Fruit fly (Drosophila melanogaster): ENCODE data around the gene CG7970.

CG7970 gene

dm6 chr3L:1679394-1679793 is 26.8 kb downstream of the CG7970 start (continued):
- TF ChIP-seq achi (GFP tag; optimal IDR thresholded peaks at IDR 0.05) (peak; percentile 17), CG6163 (GFP tag; IDR thresholded peaks at IDR 0.05) (0 out of 3 replicates have a peak, but pooled peaks have one; percentile 43)

dm6 chr3L:1683091-1683490 is 30.5 kb downstream of the CG7970 start:
- TF ChIP-seq CG6808 (GFP tag; optimal IDR thresholded peaks at IDR 0.05) = peak; percentile 74
- peak; percentile 44 to 66 for TF ChIP-seq ss (GFP tag; optimal IDR thresholded peaks at IDR 0.05)
- peak; percentile 66 for TF ChIP-seq CG6792 (GFP tag; optimal IDR thresholded peaks at IDR 0.05)
- TF ChIP-seq Smox (GFP tag; optimal IDR thresholded peaks at IDR 0.05) = peak; percentile 63
- peak; percentile 40 for TF ChIP-seq vri (GFP tag; optimal IDR thresholded peaks at IDR 0.05)
- TF ChIP-seq esn (GFP tag; optimal IDR thresholded peaks at IDR 0.05) = peak; percentile 72
- TF ChIP-seq Sox102F (GFP tag; optimal IDR thresholded peaks at IDR 0.05) = peak; percentile 41
- peak; percentile 47 for TF ChIP-seq pdm3 (GFP tag; optimal IDR thresholded peaks at IDR 0.05)
- TF ChIP-seq CG32006 (GFP tag; optimal IDR thresholded peaks at IDR 0.05) = peak; percentile 36
- peak; percentile 36 for TF ChIP-seq CG8632 (GFP tag; optimal IDR thresholded peaks at IDR 0.05)
- TF ChIP-seq CG10669 (GFP tag; optimal IDR thresholded peaks at IDR 0.05) = peak; percentile 77
- TF ChIP-seq Hr4 (GFP tag; optimal IDR thresholded peaks at IDR 0.05) = peak; percentile 29
- TF ChIP-seq CG8319 (GFP tag; optimal IDR thresholded peaks at IDR 0.05) = peak; percentile 25
- peak; percentile 55 for TF ChIP-seq Eip75B (GFP tag; optimal IDR thresholded peaks at IDR 0.05)
- peak; percentile 47 for TF ChIP-seq acj6 (GFP tag; optimal IDR thresholded peaks at IDR 0.05)
- TF ChIP-seq CG8119 (GFP tag; IDR thresholded peaks at IDR 0.05) = peak; percentile 53; the same call in 1 of the 3 replicates
- 0 out of 2 replicates have a peak, but pooled peaks have one; percentile 17 for TF ChIP-seq CG11294 (GFP tag; IDR thresholded peaks at IDR 0.05)
- TF ChIP-seq CG6276 (GFP tag; optimal IDR thresholded peaks at IDR 0.05) = no peak
- TF ChIP-seq OdsH (GFP tag; optimal IDR thresholded peaks at IDR 0.05) = peak; percentile 49
- TF ChIP-seq topi (GFP tag; optimal IDR thresholded peaks at IDR 0.05) = peak; percentile 63
- TF ChIP-seq Eip93F (GFP tag; optimal IDR thresholded peaks at IDR 0.05) = no peak
- TF ChIP-seq CG3032 (tag; optimal IDR thresholded peaks at IDR 0.05) = peak; percentile 78
- no peak for TF ChIP-seq CG4318 (GFP tag; optimal IDR thresholded peaks at IDR 0.05)
- TF ChIP-seq CG10631 (GFP tag; optimal IDR thresholded peaks at IDR 0.05) = peak; percentile 68
- TF ChIP-seq CG6163 (GFP tag; IDR thresholded peaks at IDR 0.05) = peak; percentile 87
- TF ChIP-seq Blimp-1 (GFP tag; optimal IDR thresholded peaks at IDR 0.05) = peak; percentile 2
- peak; percentile 27 for TF ChIP-seq Sox15 (GFP tag; optimal IDR thresholded peaks at IDR 0.05)
- TF ChIP-seq net (GFP tag; optimal IDR thresholded peaks at IDR 0.05) = peak; percentile 40
- TF ChIP-seq eg (GFP tag; IDR thresholded peaks at IDR 0.05) = peak; percentile 62
- peak; percentile 66 for TF ChIP-seq CG31627 (GFP tag; optimal IDR thresholded peaks at IDR 0.05)
- peak; percentile 58 for TF ChIP-seq CG3919 (GFP tag; optimal IDR thresholded peaks at IDR 0.05)
- TF ChIP-seq CG15336 (GFP tag; IDR thresholded peaks at IDR 0.05) = no peak
- peak; percentile 36 for TF ChIP-seq CG34406 (GFP tag; optimal IDR thresholded peaks at IDR 0.05)
- peak; percentile 30 to 41 for TF ChIP-seq salr (GFP tag; optimal IDR thresholded peaks at IDR 0.05)
- TF ChIP-seq Gug (GFP tag; IDR thresholded peaks at IDR 0.05) = peak; percentile 46; the same call in 1 of the 2 replicates
- TF ChIP-seq Ets21C (GFP tag; optimal IDR thresholded peaks at IDR 0.05) = peak; percentile 39
- peak; percentile 55 for TF ChIP-seq Sox14 (GFP tag; optimal IDR thresholded peaks at IDR 0.05)
- TF ChIP-seq CG7368 (GFP tag; optimal IDR thresholded peaks at IDR 0.05) = peak; percentile 46
- TF ChIP-seq Met (GFP tag; optimal IDR thresholded peaks at IDR 0.05) = peak; percentile 69
- peak; percentile 50 for TF ChIP-seq achi (GFP tag; optimal IDR thresholded peaks at IDR 0.05)
- peak; percentile 62 for TF ChIP-seq cyc (GFP tag; optimal IDR thresholded peaks at IDR 0.05)
- no peak for TF ChIP-seq dac (GFP tag; optimal IDR thresholded peaks at IDR 0.05)
- peak; percentile 62 for TF ChIP-seq Hr39 (GFP tag; optimal IDR thresholded peaks at IDR 0.05)
- TF ChIP-seq Lpt (GFP tag; optimal IDR thresholded peaks at IDR 0.05) = no peak
- peak; percentile 84 for TF ChIP-seq Eip78C (GFP tag)
- no peak for TF ChIP-seq Hr38 (GFP tag; optimal IDR thresholded peaks at IDR 0.05)
- no peak for TF ChIP-seq fd85E (GFP tag; optimal IDR thresholded peaks at IDR 0.05)
- TF ChIP-seq CG11902 (GFP tag; optimal IDR thresholded peaks at IDR 0.05) = peak; percentile 38
- peak; percentile 66 for TF ChIP-seq fd59A (GFP tag; optimal IDR thresholded peaks at IDR 0.05)
- no peak for TF ChIP-seq CG6854 (GFP tag; optimal IDR thresholded peaks at IDR 0.05)

Data from whole organism, prepupa.